Worm (Caenorhabditis elegans): Measurements from ENCODE around the gene fbxa-141.

fbxa-141 gene

DNA sequence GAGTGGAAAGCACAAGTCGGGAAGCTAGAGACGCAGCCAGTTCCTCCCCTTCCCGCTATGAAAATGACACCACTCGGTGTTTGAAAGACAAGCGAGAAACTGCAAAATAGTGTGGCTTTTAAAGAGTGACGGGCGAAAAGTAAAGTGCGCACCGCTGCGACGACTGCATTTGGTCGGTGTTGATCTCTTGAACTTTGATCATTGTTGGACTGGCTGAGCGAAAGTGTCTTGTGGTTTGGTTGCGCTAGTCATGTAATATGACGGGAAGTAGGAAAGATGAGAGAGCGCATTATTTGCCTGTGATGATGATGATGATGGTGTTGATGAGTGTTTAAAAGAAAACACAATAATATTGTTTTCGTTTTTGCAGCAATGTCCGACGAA lies 47.6 kb upstream of the fbxa-141 start (continued):
- peak; percentile 92 for TF ChIP-seq sma-3 (GFP tag; optimal IDR thresholded peaks at IDR 0.05)
- TF ChIP-seq ztf-11 (tag; optimal IDR thresholded peaks at IDR 0.05), result no peak
- no peak for TF ChIP-seq mbf-1 (tag; optimal IDR thresholded peaks at IDR 0.05)
- TF ChIP-seq sma-9 (GFP tag; optimal IDR thresholded peaks at IDR 0.05), result peak; percentile 100
- TF ChIP-seq sma-9 (tag; optimal IDR thresholded peaks at IDR 0.05), result peak; percentile 90
- peak; percentile 75 for TF ChIP-seq ama-1 (optimal IDR thresholded peaks at IDR 0.05)
- TF ChIP-seq snpc-4 (tag; optimal IDR thresholded peaks at IDR 0.05), result peak; percentile 80
- TF ChIP-seq lin-39 (tag; optimal IDR thresholded peaks at IDR 0.05), result peak; percentile 67
- no peak for TF ChIP-seq ZK546.5 (tag; optimal IDR thresholded peaks at IDR 0.05)
- TF ChIP-seq nhr-12 (tag; optimal IDR thresholded peaks at IDR 0.05), result no peak
- TF ChIP-seq peb-1 (tag; optimal IDR thresholded peaks at IDR 0.05), result no peak
- TF ChIP-seq gmeb-1 (tag; optimal IDR thresholded peaks at IDR 0.05), result peak; percentile 60
- TF ChIP-seq lsy-2 (tag; optimal IDR thresholded peaks at IDR 0.05), result peak; percentile 42 to 79
- no peak for TF ChIP-seq elt-1 (tag; optimal IDR thresholded peaks at IDR 0.05)
- TF ChIP-seq ceh-16 (tag; optimal IDR thresholded peaks at IDR 0.05), result peak; percentile 19
- peak; percentile 24 for TF ChIP-seq nhr-77 (tag; optimal IDR thresholded peaks at IDR 0.05)
- no peak for TF ChIP-seq dmd-4 (tag; optimal IDR thresholded peaks at IDR 0.05)

DNA sequence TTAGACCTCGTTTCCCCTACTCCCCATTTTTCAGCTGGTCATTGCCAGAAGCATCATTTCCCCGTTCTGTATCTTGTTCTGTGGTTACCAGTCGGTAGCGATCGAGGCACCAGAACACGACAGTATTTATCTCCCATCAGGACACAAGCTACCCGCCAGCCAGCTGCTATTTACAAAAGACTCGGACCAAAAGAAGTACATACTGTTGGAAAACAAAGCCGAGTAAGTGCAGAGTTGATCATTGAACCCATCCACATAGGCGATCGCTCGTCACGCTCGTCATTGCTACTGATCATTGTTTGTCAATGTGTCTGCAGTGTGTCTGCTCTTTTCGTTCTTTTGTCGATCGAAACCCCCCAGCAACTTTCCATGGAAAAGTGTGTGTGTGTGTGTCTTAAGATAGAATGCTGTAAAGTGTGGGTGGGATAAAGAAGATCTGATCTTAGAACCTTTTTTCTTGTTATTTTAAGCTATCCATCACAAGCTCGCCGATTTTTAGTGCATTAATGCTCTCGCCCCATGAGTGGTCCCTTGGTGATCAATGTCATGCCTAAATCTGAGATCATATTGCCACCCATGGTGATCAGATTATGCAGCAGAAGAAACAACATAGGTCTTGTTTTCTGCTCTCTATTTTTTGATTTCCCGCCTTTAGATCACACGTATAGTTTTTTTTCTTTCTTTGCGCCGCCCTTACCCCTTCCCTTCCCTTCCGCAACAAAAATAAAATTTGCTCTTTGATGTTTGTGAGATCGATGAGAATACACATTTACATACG lies 47.0 kb upstream of the fbxa-141 start:
- peak; percentile 66 for TF ChIP-seq sma-9 (GFP tag; optimal IDR thresholded peaks at IDR 0.05)
- no peak for TF ChIP-seq sma-9 (tag; optimal IDR thresholded peaks at IDR 0.05)
- TF ChIP-seq alr-1 (tag; optimal IDR thresholded peaks at IDR 0.05), result no peak
- no peak for TF ChIP-seq unc-62 (GFP tag; optimal IDR thresholded peaks at IDR 0.05)

DNA sequence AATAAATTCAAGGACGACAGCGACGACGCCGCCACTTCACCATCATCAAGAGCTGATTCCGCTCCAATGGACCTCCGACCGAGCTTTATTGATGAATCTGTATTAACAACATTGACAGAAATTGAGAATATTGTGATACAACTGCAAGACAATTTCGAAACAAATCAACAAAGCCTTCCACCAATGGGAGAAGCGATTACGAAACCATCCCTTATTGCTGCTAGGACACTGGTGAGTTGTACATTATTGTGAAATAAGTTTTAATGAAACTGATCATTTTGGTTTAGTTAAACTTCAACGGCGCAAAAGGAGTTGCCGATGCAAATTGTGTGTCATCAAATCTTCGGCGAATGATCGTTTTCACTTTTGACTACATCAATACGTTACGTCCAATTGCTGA lies 46.4 kb upstream of the fbxa-141 start:
- TF ChIP-seq nhr-6 (tag; optimal IDR thresholded peaks at IDR 0.05) (no peak), unc-55 (GFP tag; optimal IDR thresholded peaks at IDR 0.05) (peak; percentile 51)

DNA sequence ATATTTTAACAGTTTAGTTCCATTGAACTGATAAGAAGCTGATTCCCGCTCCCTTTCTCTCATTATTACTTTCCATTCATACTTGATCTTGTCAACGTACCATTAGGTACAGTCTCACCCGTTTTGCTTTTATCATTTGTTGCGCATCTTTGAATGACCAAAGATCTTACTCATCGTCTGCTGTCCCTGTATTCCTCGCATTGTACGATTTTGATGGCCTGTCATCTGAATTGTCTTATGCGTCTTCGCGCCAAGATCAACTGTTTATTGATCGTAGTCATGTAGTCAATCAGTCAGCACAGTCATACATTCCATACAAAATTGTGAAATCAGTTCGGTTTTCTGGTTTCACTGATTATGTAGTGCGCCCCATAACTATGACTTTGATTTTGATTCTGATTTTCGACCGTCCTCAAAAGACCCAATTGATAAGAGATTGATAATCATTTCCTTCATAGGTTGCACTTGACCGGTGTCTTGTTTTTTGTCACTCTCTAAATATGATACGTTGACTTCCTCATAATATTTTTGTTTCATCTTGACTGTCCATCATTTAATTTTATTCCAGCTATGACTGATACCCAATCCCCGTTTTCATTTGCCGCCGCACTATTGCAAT lies 45.3 kb upstream of the fbxa-141 start, which contains the start of gene nhr-3:
TSS of gene nhr-3 (plus strand) at position 569 of the 619 bp plus-strand sequence.
- TF ChIP-seq zag-1 (tag; optimal IDR thresholded peaks at IDR 0.05), result no peak
- no peak for TF ChIP-seq gmeb-1 (tag; optimal IDR thresholded peaks at IDR 0.05)
- no peak for TF ChIP-seq peb-1 (tag; optimal IDR thresholded peaks at IDR 0.05)
- no peak for TF ChIP-seq mab-5 (tag; optimal IDR thresholded peaks at IDR 0.05)
- no peak for TF ChIP-seq ztf-1 (GFP tag; conservative IDR thresholded peaks at IDR 0.05)
- TF ChIP-seq lin-13 (GFP tag; optimal IDR thresholded peaks at IDR 0.05), result no peak
- no peak for TF ChIP-seq R02D3.7 (tag; optimal IDR thresholded peaks at IDR 0.05)
- no peak for TF ChIP-seq alr-1 (tag; optimal IDR thresholded peaks at IDR 0.05)
- TF ChIP-seq mbf-1 (tag; optimal IDR thresholded peaks at IDR 0.05), result no peak
- TF ChIP-seq nhr-12 (tag; optimal IDR thresholded peaks at IDR 0.05), result no peak
- TF ChIP-seq nhr-21 (tag; optimal IDR thresholded peaks at IDR 0.05), result no peak
- peak; percentile 22 for TF ChIP-seq nhr-6 (tag; optimal IDR thresholded peaks at IDR 0.05)
- TF ChIP-seq mdl-1 (tag; optimal IDR thresholded peaks at IDR 0.05), result no peak
- no peak for TF ChIP-seq snpc-4 (tag; optimal IDR thresholded peaks at IDR 0.05)
- no peak for TF ChIP-seq ceh-82 (tag; optimal IDR thresholded peaks at IDR 0.05)
- TF ChIP-seq sma-3 (GFP tag; optimal IDR thresholded peaks at IDR 0.05), result peak; percentile 60
- no peak for TF ChIP-seq elt-1 (tag; optimal IDR thresholded peaks at IDR 0.05)
- no peak for TF ChIP-seq lin-39 (tag; optimal IDR thresholded peaks at IDR 0.05)
- TF ChIP-seq nhr-77 (tag; optimal IDR thresholded peaks at IDR 0.05), result no peak
- TF ChIP-seq ztf-4 (tag; optimal IDR thresholded peaks at IDR 0.05), result no peak
- TF ChIP-seq nhr-237 (tag; optimal IDR thresholded peaks at IDR 0.05), result no peak
- TF ChIP-seq elt-3 (tag; optimal IDR thresholded peaks at IDR 0.05), result no peak
- no peak for TF ChIP-seq lin-11 (tag; optimal IDR thresholded peaks at IDR 0.05)
- TF ChIP-seq ztf-11 (tag; optimal IDR thresholded peaks at IDR 0.05), result no peak
- TF ChIP-seq C34F6.9 (tag; optimal IDR thresholded peaks at IDR 0.05), result no peak
- TF ChIP-seq nhr-23 (tag; optimal IDR thresholded peaks at IDR 0.05), result no peak
- TF ChIP-seq nhr-25 (tag; optimal IDR thresholded peaks at IDR 0.05), result peak; percentile 37
- TF ChIP-seq ZK546.5 (tag; optimal IDR thresholded peaks at IDR 0.05), result no peak
- TF ChIP-seq sma-9 (GFP tag; optimal IDR thresholded peaks at IDR 0.05), result peak; percentile 47
- no peak for TF ChIP-seq sma-9 (tag; optimal IDR thresholded peaks at IDR 0.05)
- peak; percentile 13 for TF ChIP-seq fos-1 (tag; optimal IDR thresholded peaks at IDR 0.05)
- no peak for TF ChIP-seq unc-55 (GFP tag; optimal IDR thresholded peaks at IDR 0.05)
- no peak for TF ChIP-seq unc-62 (GFP tag; optimal IDR thresholded peaks at IDR 0.05)
- TF ChIP-seq dmd-4 (tag; optimal IDR thresholded peaks at IDR 0.05), result no peak
- TF ChIP-seq nhr-11 (tag; optimal IDR thresholded peaks at IDR 0.05), result no peak
- peak; percentile 49 for TF ChIP-seq crh-2 (tag; optimal IDR thresholded peaks at IDR 0.05)
- TF ChIP-seq sem-4 (tag; optimal IDR thresholded peaks at IDR 0.05), result no peak
- TF ChIP-seq aly-2 (tag; optimal IDR thresholded peaks at IDR 0.05), result no peak
- no peak for TF ChIP-seq F13H6.1 (tag; optimal IDR thresholded peaks at IDR 0.05)
- no peak for TF ChIP-seq Y55F3AM.14 (GFP tag; optimal IDR thresholded peaks at IDR 0.05)
- TF ChIP-seq blmp-1 (tag; optimal IDR thresholded peaks at IDR 0.05; ENCODE audit: insufficient read depth), result peak; percentile 79
- no peak for TF ChIP-seq ama-1 (optimal IDR thresholded peaks at IDR 0.05)

All from whole organism, L2 larva.